Worm (Caenorhabditis elegans) whole organism, L4 larva: Measurements from ENCODE around the gene flp-32.

Experiments used
- F10B5.3 ChIP-seq: sonication (generic microtip); optimal IDR thresholded peaks from 2 replicates; lab custom pipeline; 2016; ENCODE audit warnings: mild to moderate bottlenecking, missing genetic modification characterization, missing compliant biosample characterization
- F44E2.7 ChIP-seq: fragments of 200-800 bp; sonication (Bioruptor generic); IDR thresholded peaks from 2 replicates; pipeline ENCODE4 v2.1.2; 2022; ENCODE audit warnings: missing genetic modification characterization, missing compliant biosample characterization
- F49E8.2 ChIP-seq: sonication (generic microtip); optimal IDR thresholded peaks from 2 replicates; lab custom pipeline; 2016; ENCODE audit warnings: missing compliant biosample characterization, mild to moderate bottlenecking, missing genetic modification characterization, borderline replicate concordance
- R02D3.7 ChIP-seq: fragments of 150-350 bp; sonication (generic microtip); optimal IDR thresholded peaks from 3 replicates; lab custom pipeline; 2014; ENCODE audit warnings: missing biosample characterization, missing genetic modification characterization
- Y5F2A.4 ChIP-seq: fragments of 200-800 bp; sonication (Bioruptor generic); optimal IDR thresholded peaks from 2 replicates; lab custom pipeline; 2018; ENCODE audit warnings: mild to moderate bottlenecking, missing genetic modification characterization, missing compliant biosample characterization
- ZK337.2 ChIP-seq: fragments of 200-800 bp; sonication (Bioruptor generic); IDR thresholded peaks from 2 replicates; pipeline ENCODE4 v1.3.6; 2022; ENCODE audit warnings: missing genetic modification reagents, missing genetic modification characterization, missing compliant biosample characterization
- ZK546.5 ChIP-seq, 2 experiments: sonication (generic microtip); optimal IDR thresholded peaks; 2 replicates each; lab custom pipeline; 2017; ENCODE audit warnings: missing biosample characterization in 2 of 2, missing genetic modification characterization in 2 of 2
- aha-1 ChIP-seq: fragments of 150-350 bp; peaks from one replicate; lab custom pipeline; 2014; ENCODE audit warnings: missing biosample characterization, missing genetic modification characterization
- ceh-20 ChIP-seq: fragments of 200-800 bp; sonication (Bioruptor generic); IDR thresholded peaks from 2 replicates; pipeline ENCODE4 v1.3.6; 2022; ENCODE audit warnings: missing genetic modification reagents, missing genetic modification characterization, missing compliant biosample characterization
- ceh-32 ChIP-seq: sonication (generic microtip); optimal IDR thresholded peaks from 2 replicates; lab custom pipeline; 2016; ENCODE audit warnings: mild to moderate bottlenecking, missing genetic modification characterization, missing compliant biosample characterization; ENCODE audit not compliant: poor library complexity
- ctbp-1 ChIP-seq: fragments of 200-800 bp; sonication (Bioruptor generic); IDR thresholded peaks from 2 replicates; pipeline ENCODE4 v1.3.6; 2022; ENCODE audit warnings: missing genetic modification reagents, missing genetic modification characterization, missing compliant biosample characterization
- daf-16 ChIP-seq, 3 experiments: sonication (generic microtip); optimal IDR thresholded peaks; 2 replicates each; lab custom pipeline; 2016 to 2017; ENCODE audit warnings: missing genetic modification characterization in 3 of 3, missing genetic modification reagents in 3 of 3, mild to moderate bottlenecking in 2 of 3, missing compliant biosample characterization in 2 of 3, missing biosample characterization in 1 of 3, moderate library complexity in 1 of 3
- daf-19 ChIP-seq: fragments of 200-800 bp; sonication (Bioruptor generic); conservative IDR thresholded peaks from 2 replicates; pipeline ENCODE4 v1.3.6; 2022; ENCODE audit warnings: missing genetic modification characterization, missing compliant biosample characterization
- dmd-6 ChIP-seq: fragments of 200-800 bp; sonication (Bioruptor generic); IDR thresholded peaks from 2 replicates; pipeline ENCODE4 v1.3.6; 2022; ENCODE audit warnings: missing genetic modification reagents, missing genetic modification characterization, missing compliant biosample characterization
- dmd-9 ChIP-seq: fragments of 200-800 bp; sonication (Bioruptor generic); IDR thresholded peaks from 2 replicates; pipeline ENCODE4 v1.3.6; 2022; ENCODE audit warnings: missing genetic modification reagents, missing genetic modification characterization, missing compliant biosample characterization
- dpl-1 ChIP-seq: fragments of 150-350 bp; optimal IDR thresholded peaks from 2 replicates; lab custom pipeline; 2014; ENCODE audit warnings: missing biosample characterization, missing genetic modification reagents, missing genetic modification characterization
- dve-1 ChIP-seq: sonication (generic microtip); optimal IDR thresholded peaks from 2 replicates; lab custom pipeline; 2017; ENCODE audit warnings: antibody characterized with exemption, mild to moderate bottlenecking, missing genetic modification characterization, missing compliant biosample characterization; ENCODE audit not compliant: insufficient read depth
- egl-27 ChIP-seq: sonication (generic microtip); optimal IDR thresholded peaks from 3 replicates; lab custom pipeline; 2017; ENCODE audit warnings: missing biosample characterization, missing genetic modification reagents, missing genetic modification characterization
- fkh-10 ChIP-seq: fragments of 150-350 bp; optimal IDR thresholded peaks from 2 replicates; lab custom pipeline; 2014; ENCODE audit warnings: missing biosample characterization, missing genetic modification reagents, missing genetic modification characterization
- fos-1 ChIP-seq: fragments of 150-350 bp; optimal IDR thresholded peaks from 2 replicates; lab custom pipeline; 2014; ENCODE audit warnings: missing biosample characterization, missing genetic modification characterization
- jun-1 ChIP-seq: fragments of 150-350 bp; optimal IDR thresholded peaks from 2 replicates; lab custom pipeline; 2014; ENCODE audit warnings: missing biosample characterization, missing genetic modification reagents, missing genetic modification characterization
- lim-7 ChIP-seq: fragments of 200-800 bp; sonication (Bioruptor generic); IDR thresholded peaks from 2 replicates; pipeline ENCODE4 v1.3.6; 2022; ENCODE audit warnings: missing genetic modification characterization, missing compliant biosample characterization
- lin-1 ChIP-seq: fragments of 200-800 bp; sonication (Bioruptor generic); IDR thresholded peaks from 2 replicates; pipeline ENCODE4 v1.3.6; 2022; ENCODE audit warnings: missing genetic modification reagents, missing genetic modification characterization, missing compliant biosample characterization
- lin-13 ChIP-seq: fragments of 150-350 bp; optimal IDR thresholded peaks from 2 replicates; lab custom pipeline; 2014; ENCODE audit warnings: missing biosample characterization, missing genetic modification reagents, missing genetic modification characterization
- lin-38 ChIP-seq: fragments of 200-800 bp; sonication (Bioruptor generic); IDR thresholded peaks from 2 replicates; pipeline ENCODE4 v1.3.6; 2022; ENCODE audit warnings: missing genetic modification reagents, missing genetic modification characterization, missing compliant biosample characterization
- lin-39 ChIP-seq: fragments of 150-350 bp; optimal IDR thresholded peaks from 2 replicates; lab custom pipeline; 2014; ENCODE audit warnings: missing biosample characterization, missing genetic modification reagents, missing genetic modification characterization
- lsy-2 ChIP-seq, 2 experiments: fragments of 150-350 bp in 1 of 2; sonication (generic microtip) in 1 of 2; optimal IDR thresholded peaks; 2 replicates each; lab custom pipeline; 2014 to 2017; ENCODE audit warnings: missing biosample characterization in 2 of 2, missing genetic modification characterization in 2 of 2
- mdl-1 ChIP-seq, 2 experiments: fragments of 150-350 bp in 1 of 2; sonication (generic microtip) in 1 of 2; optimal IDR thresholded peaks; 2 replicates each; lab custom pipeline; 2014 to 2017; ENCODE audit warnings: missing biosample characterization in 2 of 2, missing genetic modification characterization in 2 of 2
- mes-2 ChIP-seq: sonication (generic microtip); optimal IDR thresholded peaks from 2 replicates; lab custom pipeline; 2016; ENCODE audit warnings: missing genotype, mild to moderate bottlenecking, missing genetic modification characterization, missing compliant biosample characterization; ENCODE audit not compliant: poor library complexity, severe bottlenecking
- mxl-3 ChIP-seq: fragments of 200-800 bp; sonication (Bioruptor generic); optimal IDR thresholded peaks from 2 replicates; lab custom pipeline; 2018; ENCODE audit warnings: mild to moderate bottlenecking, missing genetic modification characterization, missing compliant biosample characterization
- nhr-10 ChIP-seq: fragments of 150-350 bp; optimal IDR thresholded peaks from 2 replicates; lab custom pipeline; 2014; ENCODE audit warnings: missing biosample characterization, missing genetic modification characterization
- nhr-11 ChIP-seq: fragments of 150-350 bp; optimal IDR thresholded peaks from 2 replicates; lab custom pipeline; 2014; ENCODE audit warnings: missing biosample characterization, missing genetic modification characterization
- nhr-28 ChIP-seq: fragments of 150-350 bp; optimal IDR thresholded peaks from 2 replicates; lab custom pipeline; 2014; ENCODE audit warnings: missing biosample characterization, missing genetic modification characterization
- nhr-76 ChIP-seq: fragments of 150-350 bp; optimal IDR thresholded peaks from 2 replicates; lab custom pipeline; 2014; ENCODE audit warnings: missing biosample characterization, missing genetic modification characterization
- nhr-77 ChIP-seq: fragments of 150-350 bp; optimal IDR thresholded peaks from 2 replicates; lab custom pipeline; 2014; ENCODE audit warnings: missing biosample characterization, missing genetic modification characterization
- pha-4 ChIP-seq, 2 experiments: fragments of 150-350 bp in 1 of 2; fragments of 200-800 bp in 1 of 2; sonication (Bioruptor generic) in 1 of 2; IDR thresholded peaks in 1 of 2; optimal IDR thresholded peaks in 1 of 2; 2 replicates each; pipeline versions ENCODE4 v1.3.6 to Lab custom; 2014 to 2022; ENCODE audit warnings: missing genetic modification characterization in 2 of 2, missing genetic modification reagents in 2 of 2, missing biosample characterization in 1 of 2, missing compliant biosample characterization in 1 of 2
- pqm-1 ChIP-seq: sonication (generic microtip); optimal IDR thresholded peaks from 2 replicates; lab custom pipeline; 2017; ENCODE audit warnings: missing biosample characterization, missing genetic modification characterization
- rbr-2 ChIP-seq: sonication (generic microtip); optimal IDR thresholded peaks from 2 replicates; lab custom pipeline; 2016; ENCODE audit warnings: missing genotype, missing genetic modification characterization, missing compliant biosample characterization
- saeg-2 ChIP-seq: fragments of 200-800 bp; sonication (Bioruptor generic); IDR thresholded peaks from 2 replicates; pipeline ENCODE4 v1.3.6; 2022; ENCODE audit warnings: missing genetic modification reagents, missing genetic modification characterization, missing compliant biosample characterization
- set-16 ChIP-seq: fragments of 200-800 bp; sonication (Bioruptor generic); IDR thresholded peaks from 2 replicates; pipeline ENCODE4 v1.3.6; 2022; ENCODE audit warnings: missing genetic modification reagents, missing genetic modification characterization, missing compliant biosample characterization
- spr-3 ChIP-seq: fragments of 200-800 bp; sonication (Bioruptor generic); optimal IDR thresholded peaks from 2 replicates; lab custom pipeline; 2018; ENCODE audit warnings: mild to moderate bottlenecking, missing genetic modification characterization, missing compliant biosample characterization
- tag-97 ChIP-seq: fragments of 200-800 bp; sonication (Bioruptor generic); IDR thresholded peaks from 2 replicates; pipeline ENCODE4 v1.3.6; 2022; ENCODE audit warnings: missing genetic modification characterization, missing compliant biosample characterization
- unc-39 ChIP-seq: sonication (generic microtip); optimal IDR thresholded peaks from 2 replicates; lab custom pipeline; 2017; ENCODE audit warnings: missing biosample characterization, missing genetic modification characterization
- unc-62 ChIP-seq, 3 experiments: fragments of 150-350 bp in 1 of 3; sonication (generic microtip); optimal IDR thresholded peaks in 2 of 3; peaks in 1 of 3; 1 replicate in 1 of 3; 2 replicates in 2 of 3; lab custom pipeline; 2014 to 2017; ENCODE audit warnings: missing biosample characterization in 3 of 3, missing genetic modification characterization in 3 of 3, missing genetic modification reagents in 3 of 3, missing genotype in 1 of 3
- zfp-3 ChIP-seq: fragments of 200-800 bp; sonication (Bioruptor generic); conservative IDR thresholded peaks from 2 replicates; pipeline ENCODE4 v1.3.6; 2022; ENCODE audit warnings: missing genetic modification reagents, missing genetic modification characterization, missing compliant biosample characterization
- ztf-7 ChIP-seq: fragments of 150-350 bp; optimal IDR thresholded peaks from 2 replicates; lab custom pipeline; 2014; ENCODE audit warnings: missing biosample characterization, missing genetic modification characterization

Gene flp-32

ce11 chrX:15395723-15396122 is 37.9 kb upstream of the flp-32 start (continued):
- TF ChIP-seq Y5F2A.4 (GFP tag; lab: Kevin White, UChicago) (no peak), nhr-11 (tag; lab: Kevin White, UChicago) (no peak), ctbp-1 (GFP tag; lab: Robert Waterston, UW) (peak; percentile 69), daf-19 (GFP tag; lab: Robert Waterston, UW) (no peak), set-16 (0 out of 2 replicates have a peak, but pooled peaks have one; percentile 26), lin-39 (tag; lab: Kevin White, UChicago) (no peak), R02D3.7 (no peak), ZK546.5 (tag; optimal IDR thresholded peaks at IDR 0.05; lab: Kevin White, UChicago) (no peak), jun-1 (tag; lab: Kevin White, UChicago) (no peak)
- TF ChIP-seq, all 104 proteins: peak for 6

ce11 chrX:15407631-15408030 is 26.0 kb upstream of the flp-32 start, which contains the start of gene psa-3:
psa-3 (plus strand) TSS chrX:15407931.
- TF ChIP-seq dpl-1 (GFP tag; lab: Kevin White, UChicago) (no peak), lin-38 (GFP tag; lab: Robert Waterston, UW) (no peak), saeg-2 (GFP tag; lab: Robert Waterston, UW) (no peak), lin-1 (GFP tag; lab: Robert Waterston, UW) (no peak), F44E2.7 (GFP tag; lab: Robert Waterston, UW) (no peak), F49E8.2 (tag; lab: Kevin White, UChicago) (no peak), nhr-77 (no peak)

ce11 chrX:15408577-15408976 is 25.0 kb upstream of the flp-32 start:
- TF ChIP-seq ZK337.2 (GFP tag; lab: Robert Waterston, UW), result no peak
- TF ChIP-seq nhr-10 (tag; lab: Kevin White, UChicago), result no peak
- TF ChIP-seq mes-2 (tag; lab: Kevin White, UChicago), result no peak
- TF ChIP-seq unc-39 (tag; lab: Kevin White, UChicago), result no peak
- TF ChIP-seq dmd-9 (GFP tag; lab: Robert Waterston, UW), result no peak
- no peak for TF ChIP-seq lsy-2 (tag; optimal IDR thresholded peaks at IDR 0.05; lab: Kevin White, UChicago)
- TF ChIP-seq egl-27 (tag; lab: Kevin White, UChicago), result no peak
- no peak for TF ChIP-seq tag-97 (GFP tag; lab: Robert Waterston, UW)
- TF ChIP-seq dve-1 (tag; lab: Kevin White, UChicago), result peak; percentile 87
- no peak for TF ChIP-seq lim-7 (GFP tag; lab: Robert Waterston, UW)
- no peak for TF ChIP-seq ctbp-1 (GFP tag; lab: Robert Waterston, UW)
- no peak for TF ChIP-seq nhr-76 (tag; lab: Kevin White, UChicago)
- TF ChIP-seq rbr-2 (tag; lab: Kevin White, UChicago), result no peak
- no peak for TF ChIP-seq ceh-32
- TF ChIP-seq fos-1 (tag; lab: Kevin White, UChicago), result no peak
- TF ChIP-seq saeg-2 (GFP tag; lab: Robert Waterston, UW), result no peak
- no peak for TF ChIP-seq mdl-1 (tag; optimal IDR thresholded peaks at IDR 0.05; lab: Kevin White, UChicago)
- no peak for TF ChIP-seq spr-3 (GFP tag; lab: Kevin White, UChicago)
- peak; percentile 64 for TF ChIP-seq dmd-6 (GFP tag; lab: Robert Waterston, UW)
- TF ChIP-seq unc-62 (GFP tag; optimal IDR thresholded peaks at IDR 0.05 in 1 of 2; lab: Kevin White, UChicago), result no peak
- no peak for TF ChIP-seq unc-62 (tag; optimal IDR thresholded peaks at IDR 0.05; lab: Kevin White, UChicago)
- TF ChIP-seq zfp-3 (GFP tag; lab: Robert Waterston, UW), result no peak
- TF ChIP-seq F10B5.3, result no peak
- no peak for TF ChIP-seq lin-13 (GFP tag; lab: Kevin White, UChicago)
- no peak for TF ChIP-seq daf-16 (GFP tag; optimal IDR thresholded peaks at IDR 0.05; lab: Kevin White, UChicago)
- peak; percentile 81 for TF ChIP-seq daf-16 (tag; optimal IDR thresholded peaks at IDR 0.05; lab: Kevin White, UChicago)
- TF ChIP-seq mxl-3 (GFP tag; lab: Kevin White, UChicago), result no peak
- TF ChIP-seq ztf-7 (tag; lab: Kevin White, UChicago), result no peak
- peak; percentile 55 for TF ChIP-seq aha-1
- TF ChIP-seq ceh-20 (GFP tag; lab: Robert Waterston, UW), result peak; percentile 92
- TF ChIP-seq nhr-77, result peak; percentile 33
- TF ChIP-seq pqm-1 (tag; lab: Kevin White, UChicago), result peak; percentile 73
- TF ChIP-seq nhr-28 (tag; lab: Kevin White, UChicago), result peak; percentile 72
- no peak for TF ChIP-seq pha-4 (GFP tag; IDR thresholded peaks at IDR 0.05; lab: Robert Waterston, UW)
- no peak for TF ChIP-seq pha-4 (tag; optimal IDR thresholded peaks at IDR 0.05; lab: Kevin White, UChicago)
- no peak for TF ChIP-seq fkh-10 (GFP tag; lab: Kevin White, UChicago)
- TF ChIP-seq lin-1 (GFP tag; lab: Robert Waterston, UW), result peak; percentile 56; the same call in 1 of the 2 replicates
